Worm (Caenorhabditis elegans) whole organism, young adult: ENCODE measurements around the gene best-7.

ENCODE experiments used
- B0019.2 ChIP-seq: fragments of 200-800 bp; sonication (Bioruptor generic); conservative IDR thresholded peaks from 2 replicates; pipeline ENCODE4 v1.3.6; 2022; ENCODE audit warnings: missing genetic modification reagents, missing genetic modification characterization, missing compliant biosample characterization
- F10E7.11 ChIP-seq: sonication (generic microtip); optimal IDR thresholded peaks from 2 replicates; lab custom pipeline; 2017; ENCODE audit warnings: mild to moderate bottlenecking, missing genetic modification characterization, moderate library complexity, missing compliant biosample characterization
- F23B12.7 ChIP-seq: sonication (generic microtip); optimal IDR thresholded peaks from 2 replicates; lab custom pipeline; 2017; ENCODE audit warnings: missing genetic modification characterization, mild to moderate bottlenecking, missing compliant biosample characterization, antibody characterized with exemption, moderate library complexity; ENCODE audit not compliant: insufficient read depth
- K12H6.12 ChIP-seq: fragments of 200-800 bp; sonication (Bioruptor generic); optimal IDR thresholded peaks from 2 replicates; lab custom pipeline; 2018; ENCODE audit warnings: mild to moderate bottlenecking, missing genetic modification characterization, missing compliant biosample characterization
- aptf-2 ChIP-seq: fragments of 200-800 bp; sonication (Bioruptor generic); conservative IDR thresholded peaks from 2 replicates; pipeline ENCODE4 v1.3.6; 2022; ENCODE audit warnings: missing genetic modification reagents, missing genetic modification characterization, missing compliant biosample characterization
- dpl-1 ChIP-seq: fragments of 150-350 bp; optimal IDR thresholded peaks from 2 replicates; lab custom pipeline; 2014; ENCODE audit warnings: missing biosample characterization, missing genetic modification reagents, missing genetic modification characterization
- lin-26 ChIP-seq: fragments of 200-800 bp; sonication (Bioruptor generic); IDR thresholded peaks from 2 replicates; pipeline ENCODE4 v1.3.6; 2022; ENCODE audit warnings: missing genetic modification reagents, missing genetic modification characterization, missing compliant biosample characterization
- lin-35 ChIP-seq, 3 experiments: fragments of 150-350 bp in 2 of 3; sonication (generic microtip) in 1 of 3; optimal IDR thresholded peaks; 2 replicates each; lab custom pipeline; 2014 to 2018; ENCODE audit warnings: missing biosample characterization in 3 of 3, missing genetic modification characterization in 3 of 3, missing genetic modification reagents in 3 of 3
- nhr-90 ChIP-seq: sonication (generic microtip); optimal IDR thresholded peaks from 2 replicates; lab custom pipeline; 2016; ENCODE audit warnings: missing genotype, mild to moderate bottlenecking, missing genetic modification characterization, missing compliant biosample characterization
- pha-4 ChIP-seq: fragments of 150-350 bp; sonication (generic microtip); optimal IDR thresholded peaks from 2 replicates; lab custom pipeline; 2014; ENCODE audit warnings: missing biosample characterization, missing genetic modification reagents, missing genetic modification characterization
- snpc-4 ChIP-seq, 5 experiments: fragments of 150-350 bp in 1 of 5; sonication (generic microtip) in 4 of 5; optimal IDR thresholded peaks; 2 replicates each; lab custom pipeline; 2014 to 2018; ENCODE audit warnings: missing genetic modification characterization in 5 of 5, missing biosample characterization in 3 of 5, antibody characterized with exemption in 2 of 5, mild to moderate bottlenecking in 2 of 5, missing compliant biosample characterization in 2 of 5, missing genotype in 2 of 5, moderate library complexity in 2 of 5, missing genetic modification reagents in 1 of 5
- unc-62 ChIP-seq: fragments of 150-350 bp; optimal IDR thresholded peaks from 2 replicates; lab custom pipeline; 2014; ENCODE audit warnings: missing biosample characterization, missing genetic modification reagents, missing genetic modification characterization
- ztf-22 ChIP-seq: fragments of 200-800 bp; sonication (Bioruptor generic); optimal IDR thresholded peaks from 2 replicates; lab custom pipeline; 2018; ENCODE audit warnings: mild to moderate bottlenecking, missing genetic modification characterization, moderate library complexity, missing compliant biosample characterization

ce11 chrIV:11273151-11273550 is 43.0 kb upstream of the best-7 start, which contains the start of gene gtl-2:
- TF ChIP-seq snpc-4 (GFP tag; optimal IDR thresholded peaks at IDR 0.05; lab: Kevin White, UChicago): no peak
- TF ChIP-seq snpc-4 (tag; optimal IDR thresholded peaks at IDR 0.05; lab: Kevin White, UChicago): no peak
- no peak for TF ChIP-seq dpl-1
- no peak for TF ChIP-seq ztf-22 (GFP tag; lab: Kevin White, UChicago)
- no peak for TF ChIP-seq pha-4
- TF ChIP-seq F23B12.7 (tag; lab: Kevin White, UChicago): no peak
- no peak for TF ChIP-seq K12H6.12 (tag; lab: Kevin White, UChicago)
- no peak for TF ChIP-seq nhr-90
- TF ChIP-seq aptf-2: no peak
- no peak for TF ChIP-seq lin-26 (GFP tag; lab: Robert Waterston, UW)
- no peak for TF ChIP-seq unc-62 (GFP tag; lab: Kevin White, UChicago)
- no peak for TF ChIP-seq F10E7.11 (tag; lab: Kevin White, UChicago)
- no peak for TF ChIP-seq lin-35 (GFP tag; optimal IDR thresholded peaks at IDR 0.05; lab: Kevin White, UChicago)
- TF ChIP-seq B0019.2 (GFP tag; lab: Robert Waterston, UW): no peak
